Worm (Caenorhabditis elegans) whole organism, L1 larva: Measurements from ENCODE around the gene uba-1.

Source experiments
- F16B12.6 ChIP-seq: fragments of 150-350 bp; optimal IDR thresholded peaks from 2 replicates; lab custom pipeline; 2014; ENCODE audit warnings: missing biosample characterization, missing genetic modification characterization
- aha-1 ChIP-seq: fragments of 150-350 bp; optimal IDR thresholded peaks from 2 replicates; lab custom pipeline; 2014; ENCODE audit warnings: missing biosample characterization, missing genetic modification characterization
- aly-2 ChIP-seq: fragments of 150-350 bp; optimal IDR thresholded peaks from 2 replicates; lab custom pipeline; 2014; ENCODE audit warnings: missing biosample characterization, missing genetic modification characterization
- ama-1 ChIP-seq: fragments of 150-350 bp; optimal IDR thresholded peaks from 2 replicates; lab custom pipeline; 2014
- blmp-1 ChIP-seq: fragments of 150-350 bp; optimal IDR thresholded peaks from 2 replicates; lab custom pipeline; 2014; ENCODE audit warnings: missing biosample characterization, missing genetic modification characterization
- ces-1 ChIP-seq: fragments of 150-350 bp; optimal IDR thresholded peaks from 2 replicates; lab custom pipeline; 2014; ENCODE audit warnings: missing biosample characterization, missing genetic modification reagents, missing genetic modification characterization
- dpl-1 ChIP-seq, 3 experiments: fragments of 150-350 bp in 2 of 3; sonication (generic microtip) in 1 of 3; optimal IDR thresholded peaks; 2 replicates each; lab custom pipeline; 2014 to 2017; ENCODE audit warnings: missing biosample characterization in 3 of 3, missing genetic modification characterization in 3 of 3, missing genetic modification reagents in 3 of 3
- efl-1 ChIP-seq, 4 experiments: fragments of 150-350 bp; optimal IDR thresholded peaks in 3 of 4; peaks in 1 of 4; 1 replicate in 1 of 4; 2 replicates in 3 of 4; lab custom pipeline; 2014; ENCODE audit warnings: missing biosample characterization in 2 of 4, missing genetic modification characterization in 2 of 4, missing genetic modification reagents in 2 of 4
- efl-3 ChIP-seq: fragments of 200-800 bp; sonication (Bioruptor generic); optimal IDR thresholded peaks from 2 replicates; lab custom pipeline; 2018; ENCODE audit warnings: mild to moderate bottlenecking, missing genetic modification characterization, missing compliant biosample characterization
- egl-13 ChIP-seq: sonication (generic microtip); optimal IDR thresholded peaks from 2 replicates; lab custom pipeline; 2016; ENCODE audit warnings: missing genotype, missing genetic modification reagents, missing genetic modification characterization, missing compliant biosample characterization
- egl-27 ChIP-seq, 2 experiments: fragments of 150-350 bp in 1 of 2; sonication (generic microtip); optimal IDR thresholded peaks; 3 replicates each; lab custom pipeline; 2017 to 2018; ENCODE audit warnings: missing biosample characterization in 2 of 2, missing genetic modification characterization in 2 of 2, missing genetic modification reagents in 2 of 2
- elt-2 ChIP-seq: sonication (generic microtip); optimal IDR thresholded peaks from 2 replicates; lab custom pipeline; 2016; ENCODE audit warnings: missing genetic modification characterization, mild to moderate bottlenecking, inconsistent platforms, missing compliant biosample characterization, missing genetic modification reagents
- elt-3 ChIP-seq, 6 experiments: fragments of 150-350 bp in 1 of 6; sonication (generic microtip); optimal IDR thresholded peaks; 2 replicates each; lab custom pipeline; 2017 to 2018; ENCODE audit warnings: missing biosample characterization in 6 of 6, missing genetic modification characterization in 6 of 6, inconsistent platforms in 1 of 6
- grh-1 ChIP-seq: fragments of 200-800 bp; sonication (Bioruptor generic); IDR thresholded peaks from 2 replicates; pipeline ENCODE4 v1.3.6; 2022; ENCODE audit warnings: missing genetic modification reagents, missing genetic modification characterization, missing compliant biosample characterization
- hlh-4 ChIP-seq: sonication (generic microtip); optimal IDR thresholded peaks from 2 replicates; lab custom pipeline; 2016; ENCODE audit warnings: mild to moderate bottlenecking, missing genetic modification characterization, missing compliant biosample characterization
- irx-1 ChIP-seq: sonication (generic microtip); optimal IDR thresholded peaks from 2 replicates; lab custom pipeline; 2016; ENCODE audit warnings: missing genetic modification characterization, missing compliant biosample characterization
- jun-1 ChIP-seq: fragments of 150-350 bp; optimal IDR thresholded peaks from 2 replicates; lab custom pipeline; 2014; ENCODE audit warnings: missing biosample characterization, missing genetic modification reagents, missing genetic modification characterization
- lin-13 ChIP-seq: fragments of 150-350 bp; optimal IDR thresholded peaks from 2 replicates; lab custom pipeline; 2014; ENCODE audit warnings: missing biosample characterization, missing genetic modification reagents, missing genetic modification characterization
- lin-14 ChIP-seq: fragments of 200-800 bp; sonication (Bioruptor generic); optimal IDR thresholded peaks from 2 replicates; lab custom pipeline; 2018; ENCODE audit warnings: mild to moderate bottlenecking, missing genetic modification characterization, moderate library complexity, missing compliant biosample characterization
- lin-35 ChIP-seq, 2 experiments: fragments of 150-350 bp; optimal IDR thresholded peaks; 2 replicates each; lab custom pipeline; 2014; ENCODE audit warnings: missing biosample characterization in 2 of 2, missing genetic modification characterization in 2 of 2, missing genetic modification reagents in 2 of 2
- lsy-2 ChIP-seq, 2 experiments: fragments of 150-350 bp; optimal IDR thresholded peaks; 2 replicates each; lab custom pipeline; 2014; ENCODE audit warnings: missing biosample characterization in 2 of 2, missing genetic modification characterization in 2 of 2
- mab-9 ChIP-seq: fragments of 200-800 bp; sonication (Bioruptor generic); IDR thresholded peaks from 2 replicates; pipeline ENCODE4 v1.3.6; 2022; ENCODE audit warnings: missing genetic modification reagents, missing genetic modification characterization, missing compliant biosample characterization
- mdl-1 ChIP-seq, 2 experiments: fragments of 150-350 bp; optimal IDR thresholded peaks; 2 replicates each; lab custom pipeline; 2014 to 2017; ENCODE audit warnings: missing biosample characterization in 2 of 2, missing genetic modification characterization in 2 of 2, inconsistent platforms in 1 of 2
- mef-2 ChIP-seq: fragments of 150-350 bp; optimal IDR thresholded peaks from 2 replicates; lab custom pipeline; 2014; ENCODE audit warnings: missing biosample characterization, missing genetic modification characterization
- mep-1 ChIP-seq: fragments of 150-350 bp; optimal IDR thresholded peaks from 2 replicates; lab custom pipeline; 2014; ENCODE audit warnings: missing biosample characterization, missing genetic modification characterization
- nhr-12 ChIP-seq: sonication (generic microtip); optimal IDR thresholded peaks from 2 replicates; lab custom pipeline; 2017; ENCODE audit warnings: missing biosample characterization, missing genetic modification characterization
- nhr-19 ChIP-seq: fragments of 200-800 bp; sonication (Bioruptor generic); conservative IDR thresholded peaks from 2 replicates; pipeline ENCODE4 v1.3.6; 2022; ENCODE audit warnings: missing genetic modification characterization, missing compliant biosample characterization
- nhr-20 ChIP-seq: sonication (generic microtip); optimal IDR thresholded peaks from 2 replicates; lab custom pipeline; 2016; ENCODE audit warnings: mild to moderate bottlenecking, missing genetic modification characterization, missing compliant biosample characterization
- nhr-71 ChIP-seq: sonication (generic microtip); optimal IDR thresholded peaks from 2 replicates; lab custom pipeline; 2016; ENCODE audit warnings: mild to moderate bottlenecking, missing genetic modification characterization, moderate library complexity, missing compliant biosample characterization
- nhr-76 ChIP-seq: sonication (generic microtip); optimal IDR thresholded peaks from 2 replicates; lab custom pipeline; 2017; ENCODE audit warnings: missing biosample characterization, missing genetic modification characterization
- nhr-77 ChIP-seq: fragments of 150-350 bp; optimal IDR thresholded peaks from 2 replicates; lab custom pipeline; 2014; ENCODE audit warnings: missing biosample characterization, missing genetic modification characterization
- pag-3 ChIP-seq: sonication (generic microtip); optimal IDR thresholded peaks from 2 replicates; lab custom pipeline; 2017; ENCODE audit warnings: missing genetic modification characterization, mild to moderate bottlenecking, missing compliant biosample characterization, antibody characterized with exemption, borderline replicate concordance; ENCODE audit not compliant: insufficient read depth
- rnt-1 ChIP-seq: sonication (generic microtip); optimal IDR thresholded peaks from 2 replicates; lab custom pipeline; 2016; ENCODE audit warnings: mild to moderate bottlenecking, missing genetic modification characterization, moderate library complexity, missing compliant biosample characterization
- snu-23 ChIP-seq: sonication (generic microtip); optimal IDR thresholded peaks from 2 replicates; lab custom pipeline; 2016; ENCODE audit warnings: missing genetic modification characterization, missing compliant biosample characterization
- sptf-1 ChIP-seq: fragments of 150-350 bp; optimal IDR thresholded peaks from 2 replicates; lab custom pipeline; 2014; ENCODE audit warnings: missing biosample characterization, missing genetic modification characterization
- tbx-2 ChIP-seq: sonication (generic microtip); optimal IDR thresholded peaks from 2 replicates; lab custom pipeline; 2016; ENCODE audit warnings: missing genetic modification characterization, missing compliant biosample characterization
- unc-130 ChIP-seq: fragments of 150-350 bp; optimal IDR thresholded peaks from 2 replicates; lab custom pipeline; 2017; ENCODE audit warnings: missing biosample characterization, missing genetic modification characterization, inconsistent platforms
- unc-62 ChIP-seq: fragments of 150-350 bp; optimal IDR thresholded peaks from 2 replicates; lab custom pipeline; 2014; ENCODE audit warnings: missing biosample characterization, missing genetic modification reagents, missing genetic modification characterization
- ztf-4 ChIP-seq: fragments of 150-350 bp; optimal IDR thresholded peaks from 2 replicates; lab custom pipeline; 2014; ENCODE audit warnings: missing biosample characterization, missing genetic modification characterization

The uba-1 gene

DNA sequence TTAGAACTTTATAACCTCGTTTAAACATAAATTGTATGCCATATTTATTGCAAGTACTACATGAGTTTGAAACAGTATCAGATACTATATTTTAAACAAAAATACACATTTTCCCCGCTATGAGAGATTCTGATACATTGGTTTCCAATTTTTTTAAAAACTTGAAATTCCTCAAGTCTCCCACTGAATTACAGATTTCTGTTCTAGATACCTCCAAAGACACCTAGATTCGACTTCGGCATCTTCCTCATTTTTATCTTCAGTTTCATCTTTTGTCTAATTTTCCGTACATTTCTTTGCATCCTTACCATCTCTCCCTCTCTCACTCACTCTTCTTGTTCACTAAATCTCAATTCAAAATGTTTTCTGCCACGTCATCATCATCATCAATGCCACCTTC is 30.8 kb downstream of the uba-1 start, which contains the start of gene T13H10.2:
Gene T13H10.2 (plus strand): TSS at position 301 of the 400 bp plus-strand sequence.
- no peak for TF ChIP-seq jun-1 (tag; lab: Kevin White, UChicago)
- no peak for TF ChIP-seq mef-2
- no peak for TF ChIP-seq egl-13 (tag; lab: Kevin White, UChicago)
- no peak for TF ChIP-seq ama-1 (lab: Kevin White, UChicago)
- TF ChIP-seq tbx-2 (tag; lab: Kevin White, UChicago): no peak
- no peak for TF ChIP-seq nhr-12 (tag; lab: Kevin White, UChicago)
- TF ChIP-seq efl-1 (optimal IDR thresholded peaks at IDR 0.05; lab: Kevin White, UChicago): no peak
- TF ChIP-seq efl-1 (GFP tag; optimal IDR thresholded peaks at IDR 0.05 in 1 of 2; lab: Kevin White, UChicago): no peak
- no peak for TF ChIP-seq hlh-4 (tag; lab: Kevin White, UChicago)
- TF ChIP-seq unc-130 (tag; lab: Kevin White, UChicago): no peak
- no peak for TF ChIP-seq aha-1

ce11 chrIV:9953333-9953732 is 41.4 kb downstream of the uba-1 start, which contains the start of gene gon-1:
Gene gon-1, minus strand, starts transcription at chrIV:9953433.
- TF ChIP-seq ces-1 (no peak), efl-3 (no peak), irx-1 (tag; lab: Kevin White, UChicago) (no peak), lsy-2 (tag; optimal IDR thresholded peaks at IDR 0.05; lab: Kevin White, UChicago) (no peak), dpl-1 (GFP tag; optimal IDR thresholded peaks at IDR 0.05; lab: Kevin White, UChicago) (no peak), lin-13 (GFP tag; lab: Kevin White, UChicago) (no peak), ama-1 (lab: Kevin White, UChicago) (no peak), jun-1 (tag; lab: Kevin White, UChicago) (no peak), nhr-12 (tag; lab: Kevin White, UChicago) (no peak), nhr-76 (tag; lab: Kevin White, UChicago) (no peak), grh-1 (GFP tag; lab: Robert Waterston, UW) (no peak), mdl-1 (tag; optimal IDR thresholded peaks at IDR 0.05; lab: Kevin White, UChicago) (no peak), aly-2 (no peak), nhr-19 (GFP tag; lab: Robert Waterston, UW) (no peak), F16B12.6 (no peak), nhr-20 (tag; lab: Kevin White, UChicago) (no peak), elt-2 (no peak), egl-27 (tag; optimal IDR thresholded peaks at IDR 0.05; lab: Kevin White, UChicago) (no peak), elt-3 (tag; optimal IDR thresholded peaks at IDR 0.05; lab: Kevin White, UChicago) (no peak), unc-62 (GFP tag; lab: Kevin White, UChicago) (no peak)

DNA sequence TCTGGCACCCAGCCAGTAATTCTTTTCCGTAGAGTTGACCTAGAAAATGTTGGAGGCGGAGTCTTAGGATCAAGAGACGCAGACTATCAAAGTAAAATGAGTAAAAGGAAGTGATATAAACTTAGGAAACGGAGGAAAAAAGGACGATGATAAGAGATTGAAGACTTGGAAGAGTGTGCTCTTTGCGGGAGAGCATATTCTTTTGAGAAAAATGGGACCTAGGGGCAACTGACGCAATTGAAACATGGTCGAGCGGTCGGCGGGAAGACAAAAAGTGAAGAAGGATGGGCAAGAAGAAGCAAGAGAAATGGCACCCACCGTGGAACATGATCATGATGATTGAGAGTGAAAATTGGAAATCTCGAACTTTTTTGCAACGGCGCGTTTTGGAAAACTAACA is 46.7 kb downstream of the uba-1 start:
- no peak for TF ChIP-seq ztf-4
- TF ChIP-seq nhr-77 (tag; lab: Kevin White, UChicago): peak; percentile 35
- TF ChIP-seq dpl-1 (GFP tag; optimal IDR thresholded peaks at IDR 0.05; lab: Kevin White, UChicago): peak; percentile 8 to 39 (median 12)
- peak in 1 of 2 experiments; percentile 51 for TF ChIP-seq lin-35 (GFP tag; optimal IDR thresholded peaks at IDR 0.05; lab: Kevin White, UChicago)
- TF ChIP-seq mab-9: no peak
- peak; percentile 60 for TF ChIP-seq rnt-1 (tag; lab: Kevin White, UChicago)
- peak; percentile 24 for TF ChIP-seq nhr-20 (tag; lab: Kevin White, UChicago)
- TF ChIP-seq efl-1 (optimal IDR thresholded peaks at IDR 0.05; lab: Kevin White, UChicago): peak; percentile 4 to 56
- TF ChIP-seq efl-1 (GFP tag; optimal IDR thresholded peaks at IDR 0.05 in 1 of 2; lab: Kevin White, UChicago): peak in 1 of 2 experiments; percentile 52
- no peak for TF ChIP-seq blmp-1 (tag; lab: Kevin White, UChicago)
- TF ChIP-seq nhr-71 (tag; lab: Kevin White, UChicago): peak; percentile 66
- no peak for TF ChIP-seq sptf-1 (tag; lab: Kevin White, UChicago)
- TF ChIP-seq mep-1: peak; percentile 8
- no peak for TF ChIP-seq pag-3 (tag; lab: Kevin White, UChicago)
- TF ChIP-seq nhr-19 (GFP tag; lab: Robert Waterston, UW): peak; percentile 59
- peak; percentile 73 for TF ChIP-seq lin-14 (GFP tag; lab: Kevin White, UChicago)
- TF ChIP-seq snu-23 (GFP tag; lab: Kevin White, UChicago): peak; percentile 39
- peak; percentile 20 for TF ChIP-seq tbx-2 (tag; lab: Kevin White, UChicago)
